Fruit fly (Drosophila melanogaster): Measurements from ENCODE around the gene Akr1B.
A peak's percentile ranks its signal among the peaks of the same experiment; 100 is the strongest.

Gene Akr1B

DNA sequence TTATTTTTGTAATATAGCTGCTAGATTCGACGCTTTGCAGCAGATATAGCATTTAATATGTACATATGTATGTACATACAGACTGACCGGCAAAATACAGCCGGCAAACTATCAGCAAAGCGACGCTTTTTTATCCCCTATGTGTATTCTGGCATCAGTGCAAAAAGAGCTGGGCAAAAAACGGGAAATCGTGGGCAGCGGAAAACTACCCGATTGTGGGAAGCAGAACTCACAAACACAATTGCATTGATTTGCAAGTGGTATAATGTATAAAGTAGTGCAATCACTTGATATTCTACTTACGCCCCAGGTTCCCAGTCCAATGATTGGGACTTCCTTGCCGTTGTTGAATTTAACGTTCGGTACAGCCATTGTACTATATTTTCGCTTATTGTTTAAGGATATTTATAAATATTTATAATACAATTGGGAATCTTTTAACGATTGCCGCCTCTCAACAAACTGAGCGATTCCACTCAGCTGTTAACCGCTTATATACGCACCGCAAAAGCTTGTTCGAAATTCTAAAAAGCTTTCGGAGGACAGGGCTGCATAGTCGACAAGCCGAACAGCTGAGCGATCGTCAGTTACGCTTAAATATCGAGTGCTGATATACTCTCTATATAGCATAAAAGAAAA is 817 bp downstream of the Akr1B start (continued):
- TF ChIP-seq CG14441 (GFP tag; IDR thresholded peaks at IDR 0.05), result 0 out of 2 replicates have a peak, but pooled peaks have one; percentile 5

DNA sequence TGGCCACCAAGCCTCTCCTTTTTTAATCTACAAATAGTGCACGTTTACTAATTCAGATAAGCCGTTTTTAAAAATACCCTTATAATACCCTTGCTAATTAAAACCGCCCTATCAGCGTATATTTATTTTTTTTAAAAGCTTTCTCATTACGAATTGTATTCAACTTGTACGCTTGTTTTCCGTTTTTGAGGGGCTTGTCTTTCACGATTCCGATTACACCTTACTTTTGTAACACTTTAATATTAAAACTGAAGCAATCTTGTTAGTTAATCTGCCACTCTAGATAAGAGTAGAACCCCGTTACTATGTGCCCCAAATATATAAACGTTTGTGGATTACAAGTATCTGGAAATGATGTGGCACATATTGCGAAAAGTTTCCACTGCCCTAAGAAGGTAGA is 1.4 kb downstream of the Akr1B start:
- no peak for TF ChIP-seq nom (GFP tag; optimal IDR thresholded peaks at IDR 0.05)
- TF ChIP-seq ro (GFP tag; IDR thresholded peaks at IDR 0.05), result no peak
- TF ChIP-seq sens (GFP tag), result peak; percentile 2
- TF ChIP-seq CG17829 (tag; optimal IDR thresholded peaks at IDR 0.05), result no peak
- TF ChIP-seq ftz-f1 (GFP tag; optimal IDR thresholded peaks at IDR 0.05), result no peak
- TF ChIP-seq CG12659 (GFP tag; optimal IDR thresholded peaks at IDR 0.05), result no peak
- TF ChIP-seq Asciz (GFP tag; optimal IDR thresholded peaks at IDR 0.05), result no peak
- no peak for TF ChIP-seq CG3065 (GFP tag; optimal IDR thresholded peaks at IDR 0.05)
- TF ChIP-seq CG2116 (GFP tag; optimal IDR thresholded peaks at IDR 0.05), result no peak
- TF ChIP-seq CG10431 (GFP tag; optimal IDR thresholded peaks at IDR 0.05), result no peak
- TF ChIP-seq Atf3 (GFP tag; optimal IDR thresholded peaks at IDR 0.05), result no peak
- TF ChIP-seq D19A (tag; optimal IDR thresholded peaks at IDR 0.05), result peak; percentile 41
- TF ChIP-seq CG3407 (GFP tag; optimal IDR thresholded peaks at IDR 0.05), result no peak
- peak in 1 of 2 experiments; percentile 13 for TF ChIP-seq Pdp1 (GFP tag; optimal IDR thresholded peaks at IDR 0.05)
- no peak for TF ChIP-seq CG7556 (GFP tag; optimal IDR thresholded peaks at IDR 0.05)
- TF ChIP-seq Vsx1 (GFP tag; optimal IDR thresholded peaks at IDR 0.05), result peak; percentile 0
- TF ChIP-seq h (optimal IDR thresholded peaks at IDR 0.05), result no peak
- TF ChIP-seq CG6683 (GFP tag; optimal IDR thresholded peaks at IDR 0.05), result no peak
- TF ChIP-seq salm (tag; optimal IDR thresholded peaks at IDR 0.05), result no peak
- peak; percentile 51 for TF ChIP-seq mirr (GFP tag; optimal IDR thresholded peaks at IDR 0.05)
- TF ChIP-seq sug (tag; optimal IDR thresholded peaks at IDR 0.05), result peak; percentile 44
- TF ChIP-seq rib (GFP tag; IDR thresholded peaks at IDR 0.05), result no peak
- TF ChIP-seq CG4328 (GFP tag; optimal IDR thresholded peaks at IDR 0.05), result no peak
- peak; percentile 23 for TF ChIP-seq CG34376 (GFP tag; optimal IDR thresholded peaks at IDR 0.05)
- no peak for TF ChIP-seq CG14860 (GFP tag; IDR thresholded peaks at IDR 0.05; ENCODE audit: partially characterized antibody)
- peak; percentile 83 for TF ChIP-seq exex (tag; optimal IDR thresholded peaks at IDR 0.05)

DNA sequence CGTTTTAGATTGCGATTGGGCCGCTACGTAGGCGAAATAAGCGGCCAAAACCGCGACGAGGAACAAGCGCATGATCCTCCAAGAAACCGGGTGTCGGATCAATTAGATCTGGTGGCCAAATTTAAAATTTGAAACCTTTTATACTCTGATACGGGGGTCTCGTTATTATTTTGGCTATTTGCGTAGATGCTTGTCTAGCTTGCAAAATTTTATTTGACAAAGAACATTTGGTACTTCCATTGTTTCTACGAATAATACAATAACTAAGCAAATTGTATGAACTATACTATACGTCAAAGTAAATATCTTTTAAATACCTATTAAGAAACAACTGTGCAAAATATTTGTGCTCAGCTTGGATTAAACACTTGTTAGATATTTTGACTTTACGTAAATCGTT is 4.2 kb downstream of the Akr1B start, which contains the start of gene Muc68Ca:
TSS of gene Muc68Ca (minus strand) at position 101 of the 400 bp plus-strand sequence.
- no peak for TF ChIP-seq Awh (GFP tag; IDR thresholded peaks at IDR 0.05)
- no peak for TF ChIP-seq fd102C (GFP tag; optimal IDR thresholded peaks at IDR 0.05)
- TF ChIP-seq Elba2 (GFP tag; optimal IDR thresholded peaks at IDR 0.05), result no peak
- no peak for TF ChIP-seq CG8089 (GFP tag; optimal IDR thresholded peaks at IDR 0.05)
- TF ChIP-seq fu2 (GFP tag; optimal IDR thresholded peaks at IDR 0.05), result no peak
- no peak for TF ChIP-seq CG12236 (GFP tag; optimal IDR thresholded peaks at IDR 0.05)
- no peak for TF ChIP-seq CG4854 (GFP tag; optimal IDR thresholded peaks at IDR 0.05)
- TF ChIP-seq HHEX (GFP tag; optimal IDR thresholded peaks at IDR 0.05), result no peak
- TF ChIP-seq CG6683 (GFP tag; optimal IDR thresholded peaks at IDR 0.05), result no peak
- TF ChIP-seq chn (GFP tag; optimal IDR thresholded peaks at IDR 0.05), result no peak
- TF ChIP-seq en (GFP tag; optimal IDR thresholded peaks at IDR 0.05), result no peak
- no peak for TF ChIP-seq CkIIα-i1 (GFP tag; IDR thresholded peaks at IDR 0.05)
- TF ChIP-seq Med (GFP tag), result no peak
- TF ChIP-seq Blimp-1 (GFP tag; optimal IDR thresholded peaks at IDR 0.05), result no peak
- TF ChIP-seq CG6791 (GFP tag; IDR thresholded peaks at IDR 0.05; ENCODE audit: partially characterized antibody), result no peak
- TF ChIP-seq emc (GFP tag; optimal IDR thresholded peaks at IDR 0.05), result no peak
- TF ChIP-seq sr (GFP tag; IDR thresholded peaks at IDR 0.05), result no peak

Data from whole organism, embryonic.